Fruit fly (Drosophila melanogaster) whole organism, embryonic: Measurements from ENCODE around the gene Cyfip.

ENCODE experiments used
- Abd-B ChIP-seq: fragments of 200-800 bp; sonication (Bioruptor generic); optimal IDR thresholded peaks from 2 replicates; lab custom pipeline; 2018; ENCODE audit warnings: missing biosample characterization, mild to moderate bottlenecking, missing genetic modification characterization, moderate library complexity
- CG1024 ChIP-seq: fragments of 200-800 bp; sonication (Bioruptor generic); IDR thresholded peaks from 2 replicates; pipeline ENCODE4 v1.3.6; 2022; ENCODE audit warnings: missing biosample characterization, missing genetic modification characterization
- CG10565 ChIP-seq: fragments of 200-800 bp; sonication (Bioruptor generic); optimal IDR thresholded peaks from 3 replicates; lab custom pipeline; 2016; ENCODE audit warnings: missing biosample characterization, mild to moderate bottlenecking, missing genetic modification characterization
- CG11723 ChIP-seq: fragments of 200-800 bp; sonication (Bioruptor generic); optimal IDR thresholded peaks from 2 replicates; lab custom pipeline; 2017; ENCODE audit warnings: missing biosample characterization, mild to moderate bottlenecking, missing genetic modification characterization
- CG13123 ChIP-seq: fragments of 200-800 bp; sonication (Bioruptor generic); optimal IDR thresholded peaks from 2 replicates; lab custom pipeline; 2016; ENCODE audit warnings: missing biosample characterization, missing genetic modification characterization
- CG13296 ChIP-seq: fragments of 200-800 bp; sonication (Bioruptor generic); optimal IDR thresholded peaks from 3 replicates; lab custom pipeline; 2018; ENCODE audit warnings: missing biosample characterization, mild to moderate bottlenecking, missing genetic modification characterization
- CG14860 ChIP-seq: fragments of 200-800 bp; sonication (Bioruptor generic); IDR thresholded peaks from 3 replicates; pipeline ENCODE4 v1.3.6; 2022; ENCODE audit warnings: missing biosample characterization, missing genetic modification characterization; ENCODE audit not compliant: partially characterized antibody
- CG15479 ChIP-seq: fragments of 200-800 bp; sonication (Bioruptor generic); optimal IDR thresholded peaks from 3 replicates; lab custom pipeline; 2019; ENCODE audit warnings: missing biosample characterization, mild to moderate bottlenecking, missing genetic modification characterization, moderate library complexity
- CG1603 ChIP-seq: fragments of 200-800 bp; sonication (Bioruptor generic); optimal IDR thresholded peaks from 2 replicates; lab custom pipeline; 2019; ENCODE audit warnings: missing biosample characterization, mild to moderate bottlenecking, missing genetic modification characterization, moderate library complexity
- CG17186 ChIP-seq: fragments of 200-800 bp; sonication (Bioruptor generic); optimal IDR thresholded peaks from 3 replicates; lab custom pipeline; 2017; ENCODE audit warnings: missing biosample characterization, missing genetic modification reagents, missing genetic modification characterization
- CG17568 ChIP-seq: fragments of 200-800 bp; sonication (Bioruptor generic); optimal IDR thresholded peaks from 2 replicates; lab custom pipeline; 2018; ENCODE audit warnings: missing biosample characterization, mild to moderate bottlenecking, missing genetic modification characterization, moderate library complexity
- CG18619 ChIP-seq: fragments of 200-800 bp; sonication (Bioruptor generic); optimal IDR thresholded peaks from 3 replicates; lab custom pipeline; 2017; ENCODE audit warnings: missing biosample characterization, mild to moderate bottlenecking, missing genetic modification characterization
- CG2120 ChIP-seq: fragments of 200-800 bp; sonication (Bioruptor generic); optimal IDR thresholded peaks from 3 replicates; lab custom pipeline; 2016; ENCODE audit warnings: missing biosample characterization, missing genetic modification characterization
- CG2875 ChIP-seq: fragments of 200-800 bp; sonication (Bioruptor generic); optimal IDR thresholded peaks from 2 replicates; lab custom pipeline; 2017; ENCODE audit warnings: missing biosample characterization, mild to moderate bottlenecking, missing genetic modification characterization, missing genetic modification reagents
- CG31224 ChIP-seq: fragments of 200-800 bp; sonication (Bioruptor generic); IDR thresholded peaks from 2 replicates; pipeline ENCODE4 v1.3.6; 2022; ENCODE audit warnings: missing biosample characterization, missing genetic modification characterization
- CG32772 ChIP-seq: fragments of 200-800 bp; sonication (Bioruptor generic); IDR thresholded peaks from 2 replicates; pipeline ENCODE4 v1.3.6; 2022; ENCODE audit warnings: missing biosample characterization, missing genetic modification characterization
- CG6272 ChIP-seq: fragments of 200-800 bp; sonication (Bioruptor generic); IDR thresholded peaks from 2 replicates; pipeline ENCODE4 v1.3.6; 2022; ENCODE audit warnings: missing biosample characterization, missing genetic modification characterization
- CG7556 ChIP-seq: fragments of 200-800 bp; sonication (Bioruptor generic); optimal IDR thresholded peaks from 2 replicates; lab custom pipeline; 2017; ENCODE audit warnings: missing biosample characterization, mild to moderate bottlenecking, missing genetic modification characterization
- CG7987 ChIP-seq: fragments of 200-800 bp; sonication (Bioruptor generic); optimal IDR thresholded peaks from 2 replicates; lab custom pipeline; 2018; ENCODE audit warnings: missing biosample characterization, mild to moderate bottlenecking, missing genetic modification characterization, moderate library complexity
- CG8924 ChIP-seq: fragments of 200-800 bp; optimal IDR thresholded peaks from 3 replicates; lab custom pipeline; 2019; ENCODE audit warnings: missing biosample characterization, mild to moderate bottlenecking, missing genetic modification characterization, moderate library complexity
- CG8944 ChIP-seq: fragments of 200-800 bp; sonication (Bioruptor generic); optimal IDR thresholded peaks from 3 replicates; lab custom pipeline; 2016; ENCODE audit warnings: missing biosample characterization, missing genetic modification characterization
- CTCF ChIP-seq: fragments of 200-800 bp; sonication (Bioruptor generic); optimal IDR thresholded peaks from 2 replicates; lab custom pipeline; 2017; ENCODE audit warnings: missing biosample characterization, mild to moderate bottlenecking, missing genetic modification characterization, moderate library complexity
- Camta ChIP-seq: fragments of 200-800 bp; sonication (Bioruptor generic); optimal IDR thresholded peaks from 2 replicates; lab custom pipeline; 2016; ENCODE audit warnings: missing biosample characterization, missing genetic modification characterization
- Deaf1 ChIP-seq: fragments of 200-800 bp; optimal IDR thresholded peaks from 3 replicates; lab custom pipeline; 2019; ENCODE audit warnings: missing biosample characterization, mild to moderate bottlenecking, missing genetic modification characterization, moderate library complexity
- Doc2 ChIP-seq: fragments of 200-800 bp; sonication (Bioruptor generic); IDR thresholded peaks from 2 replicates; pipeline ENCODE4 v1.3.6; 2022; ENCODE audit warnings: missing biosample characterization, missing genetic modification characterization
- ERR ChIP-seq: fragments of 200-800 bp; sonication (Bioruptor generic); optimal IDR thresholded peaks from 2 replicates; lab custom pipeline; 2016; ENCODE audit warnings: missing biosample characterization, missing genetic modification characterization
- Fer1 ChIP-seq: fragments of 200-800 bp; sonication (Bioruptor generic); optimal IDR thresholded peaks from 2 replicates; lab custom pipeline; 2017; ENCODE audit warnings: missing biosample characterization, mild to moderate bottlenecking, missing genetic modification characterization
- Gug ChIP-seq: fragments of 200-800 bp; sonication (Bioruptor generic); IDR thresholded peaks from 4 replicates; pipeline ENCODE4 v1.3.6; 2022; ENCODE audit warnings: missing biosample characterization, missing genetic modification characterization
- Hand ChIP-seq: fragments of 200-800 bp; sonication (Bioruptor generic); optimal IDR thresholded peaks from 2 replicates; lab custom pipeline; 2017; ENCODE audit warnings: mild to moderate bottlenecking, missing biosample characterization, missing genetic modification reagents, missing genetic modification characterization
- Hsf ChIP-seq: fragments of 200-800 bp; sonication (Bioruptor generic); optimal IDR thresholded peaks from 3 replicates; lab custom pipeline; 2016; ENCODE audit warnings: missing biosample characterization, missing genetic modification characterization
- Myb ChIP-seq: fragments of 200-800 bp; sonication (Bioruptor generic); optimal IDR thresholded peaks from 2 replicates; lab custom pipeline; 2016; ENCODE audit warnings: missing biosample characterization, missing genetic modification characterization
- Opbp ChIP-seq: fragments of 200-800 bp; sonication (Bioruptor generic); IDR thresholded peaks from 3 replicates; pipeline ENCODE4 v1.3.6; 2022; ENCODE audit warnings: missing biosample characterization, missing genetic modification characterization; ENCODE audit not compliant: partially characterized antibody
- ap ChIP-seq: fragments of 200-800 bp; sonication (Bioruptor generic); IDR thresholded peaks from 2 replicates; pipeline ENCODE4 v1.3.6; 2022; ENCODE audit warnings: missing biosample characterization, missing genetic modification characterization
- bab2 ChIP-seq: fragments of 200-800 bp; sonication (Bioruptor generic); optimal IDR thresholded peaks from 2 replicates; lab custom pipeline; 2016; ENCODE audit warnings: missing biosample characterization, missing genetic modification characterization
- cato ChIP-seq: fragments of 200-800 bp; sonication (Bioruptor generic); optimal IDR thresholded peaks from 2 replicates; lab custom pipeline; 2016; ENCODE audit warnings: missing biosample characterization, missing genetic modification characterization, borderline replicate concordance
- crp ChIP-seq, 2 experiments: fragments of 200-800 bp; sonication (Bioruptor generic); optimal IDR thresholded peaks; 2 replicates in 1 of 2; 3 replicates in 1 of 2; lab custom pipeline; 2017; ENCODE audit warnings: missing biosample characterization in 2 of 2, missing genetic modification characterization in 2 of 2, mild to moderate bottlenecking in 1 of 2, moderate library complexity in 1 of 2
- dmrt11E ChIP-seq: fragments of 200-800 bp; sonication (Bioruptor generic); optimal IDR thresholded peaks from 3 replicates; lab custom pipeline; 2018; ENCODE audit warnings: missing biosample characterization, mild to moderate bottlenecking, missing genetic modification characterization, moderate library complexity
- dpn ChIP-seq, 2 experiments: fragments of 200-800 bp; sonication (Bioruptor generic); optimal IDR thresholded peaks; 3 replicates each; lab custom pipeline; 2016; ENCODE audit warnings: missing biosample characterization in 2 of 2, missing genetic modification characterization in 2 of 2
- dysf ChIP-seq: fragments of 200-800 bp; sonication (Bioruptor generic); IDR thresholded peaks from 3 replicates; pipeline ENCODE4 v1.3.6; 2022; ENCODE audit warnings: missing biosample characterization, missing genetic modification characterization
- en ChIP-seq: fragments of 200-800 bp; sonication (Bioruptor generic); optimal IDR thresholded peaks from 2 replicates; lab custom pipeline; 2016; ENCODE audit warnings: missing biosample characterization, missing genetic modification characterization
- eyg ChIP-seq: fragments of 200-800 bp; sonication (Bioruptor generic); optimal IDR thresholded peaks from 3 replicates; lab custom pipeline; 2016; ENCODE audit warnings: missing biosample characterization, missing genetic modification characterization
- fu2 ChIP-seq: fragments of 200-800 bp; sonication (Bioruptor generic); optimal IDR thresholded peaks from 2 replicates; lab custom pipeline; 2016; ENCODE audit warnings: missing biosample characterization, missing genetic modification characterization
- gcm2 ChIP-seq: fragments of 200-800 bp; sonication (Bioruptor generic); optimal IDR thresholded peaks from 2 replicates; lab custom pipeline; 2016; ENCODE audit warnings: missing biosample characterization, missing genetic modification characterization
- gro ChIP-seq: fragments of 200-800 bp; sonication (Bioruptor generic); optimal IDR thresholded peaks from 2 replicates; lab custom pipeline; 2016; ENCODE audit warnings: missing biosample characterization, missing genetic modification characterization
- kah ChIP-seq: fragments of 200-800 bp; sonication (Bioruptor generic); optimal IDR thresholded peaks from 2 replicates; lab custom pipeline; 2018; ENCODE audit warnings: missing biosample characterization, mild to moderate bottlenecking, missing genetic modification characterization
- klu ChIP-seq: fragments of 200-800 bp; sonication (Bioruptor generic); IDR thresholded peaks from 2 replicates; pipeline ENCODE4 v1.3.6; 2022; ENCODE audit warnings: missing biosample characterization, missing genetic modification characterization
- nerfin-2 ChIP-seq: fragments of 200-800 bp; sonication (Bioruptor generic); IDR thresholded peaks from 2 replicates; pipeline ENCODE4 v1.3.6; 2022; ENCODE audit warnings: missing biosample characterization, missing genetic modification characterization; ENCODE audit not compliant: partially characterized antibody
- sens-2 ChIP-seq: fragments of 200-800 bp; sonication (Bioruptor generic); IDR thresholded peaks from 2 replicates; pipeline ENCODE4 v1.3.6; 2022; ENCODE audit warnings: missing biosample characterization, missing genetic modification characterization
- seq ChIP-seq: fragments of 200-800 bp; sonication (Bioruptor generic); IDR thresholded peaks from 2 replicates; pipeline ENCODE4 v1.3.6; 2022; ENCODE audit warnings: missing biosample characterization, missing genetic modification characterization
- slp2 ChIP-seq: fragments of 200-800 bp; sonication (Bioruptor generic); optimal IDR thresholded peaks from 2 replicates; lab custom pipeline; 2016; ENCODE audit warnings: missing biosample characterization, missing genetic modification characterization
- ttk ChIP-seq: fragments of 200-800 bp; sonication (Bioruptor generic); IDR thresholded peaks from 2 replicates; pipeline ENCODE4 v2.1.2; 2022; ENCODE audit warnings: missing biosample characterization, missing genetic modification characterization
- wdn ChIP-seq: fragments of 200-800 bp; sonication (Bioruptor generic); IDR thresholded peaks from 2 replicates; pipeline ENCODE4 v1.3.6; 2022; ENCODE audit warnings: missing biosample characterization, missing genetic modification characterization
- zf30C ChIP-seq: fragments of 200-800 bp; sonication (Bioruptor generic); optimal IDR thresholded peaks from 3 replicates; lab custom pipeline; 2018; ENCODE audit warnings: missing biosample characterization, mild to moderate bottlenecking, missing genetic modification characterization

Cyfip gene

DNA sequence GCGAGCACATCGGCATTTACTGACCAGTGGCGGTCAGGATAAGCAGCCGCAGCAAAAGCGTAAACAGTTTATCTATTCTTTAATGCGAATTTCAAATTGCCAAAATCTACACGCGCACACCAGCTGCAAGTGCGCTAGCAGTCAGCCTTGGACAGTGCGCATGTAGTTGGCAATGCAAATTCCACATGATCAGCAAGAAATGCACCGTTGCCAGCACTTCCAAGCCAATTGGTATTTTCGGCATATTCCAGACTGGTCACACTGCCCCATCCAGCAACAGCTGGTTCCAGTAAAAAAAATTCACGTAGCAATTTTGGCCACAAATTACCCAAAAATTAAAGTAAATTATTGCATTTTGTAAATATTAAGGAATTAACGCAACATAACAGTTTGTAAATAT is 45.3 kb upstream of the Cyfip start (continued):
- no peak for TF ChIP-seq CG32772 (GFP tag; lab: Robert Waterston, UW)
- TF ChIP-seq CG2120 (GFP tag; lab: Kevin White, UChicago): no peak
- peak; percentile 64 for TF ChIP-seq Abd-B (GFP tag; lab: Kevin White, UChicago)
- TF ChIP-seq Camta: no peak
- TF ChIP-seq CG13123 (GFP tag; lab: Kevin White, UChicago): no peak
- TF ChIP-seq CG1024: no peak
- no peak for TF ChIP-seq CG18619 (GFP tag; lab: Kevin White, UChicago)
- TF ChIP-seq gro (GFP tag; lab: Kevin White, UChicago): peak; percentile 37
- peak; percentile 93 for TF ChIP-seq Myb
- no peak for TF ChIP-seq Opbp (GFP tag; lab: Robert Waterston, UW)
- peak; percentile 34 to 39 for TF ChIP-seq dpn (GFP tag; optimal IDR thresholded peaks at IDR 0.05; lab: Kevin White, UChicago)
- TF ChIP-seq CG8944: no peak
- no peak for TF ChIP-seq nerfin-2
- TF ChIP-seq CG17186 (GFP tag; lab: Kevin White, UChicago): peak; percentile 93
- TF ChIP-seq Doc2: no peak
- no peak for TF ChIP-seq CG11723 (GFP tag; lab: Kevin White, UChicago)
- TF ChIP-seq crp (GFP tag; optimal IDR thresholded peaks at IDR 0.05; lab: Kevin White, UChicago): peak; percentile 78 to 96
- peak; percentile 23 for TF ChIP-seq zf30C (GFP tag; lab: Kevin White, UChicago)
- no peak for TF ChIP-seq en (GFP tag; lab: Kevin White, UChicago)
- no peak for TF ChIP-seq Hand (GFP tag; lab: Kevin White, UChicago)
- no peak for TF ChIP-seq CG15479 (GFP tag; lab: Kevin White, UChicago)
- peak; percentile 52 for TF ChIP-seq CTCF (GFP tag; lab: Kevin White, UChicago)
- no peak for TF ChIP-seq cato (GFP tag; lab: Kevin White, UChicago)
- TF ChIP-seq slp2: no peak
- no peak for TF ChIP-seq CG31224 (GFP tag; lab: Robert Waterston, UW)
- TF ChIP-seq gcm2 (GFP tag; lab: Kevin White, UChicago): no peak
- no peak for TF ChIP-seq CG2875 (GFP tag; lab: Kevin White, UChicago)
- no peak for TF ChIP-seq kah (GFP tag; lab: Kevin White, UChicago)
- TF ChIP-seq Gug (GFP tag; lab: Robert Waterston, UW): no peak
- no peak for TF ChIP-seq Fer1 (GFP tag; lab: Kevin White, UChicago)
- no peak for TF ChIP-seq seq (GFP tag; lab: Robert Waterston, UW)
- no peak for TF ChIP-seq ap (GFP tag; lab: Robert Waterston, UW)
- peak; percentile 24 for TF ChIP-seq Hsf (GFP tag; lab: Kevin White, UChicago)
- no peak for TF ChIP-seq CG14860 (GFP tag; lab: Robert Waterston, UW)
- TF ChIP-seq dysf: no peak
- TF ChIP-seq dmrt11E (tag; lab: Kevin White, UChicago): peak; percentile 11
- no peak for TF ChIP-seq eyg (GFP tag; lab: Kevin White, UChicago)
- TF ChIP-seq CG10565 (GFP tag; lab: Kevin White, UChicago): no peak
- peak; percentile 37 for TF ChIP-seq CG8924 (tag; lab: Kevin White, UChicago)
- no peak for TF ChIP-seq wdn (GFP tag; lab: Robert Waterston, UW)
- no peak for TF ChIP-seq CG6272
- TF ChIP-seq CG13296 (GFP tag; lab: Kevin White, UChicago): no peak
- no peak for TF ChIP-seq CG17568 (GFP tag; lab: Kevin White, UChicago)
- TF ChIP-seq klu (GFP tag; lab: Robert Waterston, UW): no peak
- TF ChIP-seq ERR (GFP tag; lab: Kevin White, UChicago): no peak
- TF ChIP-seq Deaf1: no peak
- no peak for TF ChIP-seq bab2 (GFP tag; lab: Kevin White, UChicago)
- TF ChIP-seq CG1603 (tag; lab: Kevin White, UChicago): peak; percentile 92
- TF ChIP-seq fu2 (GFP tag; lab: Kevin White, UChicago): no peak
- TF ChIP-seq CG7556 (GFP tag; lab: Kevin White, UChicago): no peak
- peak; percentile 35 for TF ChIP-seq CG7987 (GFP tag; lab: Kevin White, UChicago)
- TF ChIP-seq ttk (GFP tag; lab: Robert Waterston, UW): no peak
- no peak for TF ChIP-seq sens-2
